Worm (Caenorhabditis elegans) whole organism, L3 larva: ENCODE results near the gene clec-257.

Source experiments
- R02D3.7 ChIP-seq: fragments of 150-350 bp; optimal IDR thresholded peaks from 2 replicates; lab custom pipeline; 2014; ENCODE audit warnings: missing biosample characterization, missing genetic modification characterization
- ama-1 ChIP-seq: fragments of 150-350 bp; optimal IDR thresholded peaks from 2 replicates; lab custom pipeline; 2018
- ceh-16 ChIP-seq: sonication (generic microtip); optimal IDR thresholded peaks from 2 replicates; lab custom pipeline; 2017; ENCODE audit warnings: missing biosample characterization, missing genetic modification characterization
- ceh-28 ChIP-seq: fragments of 150-350 bp; optimal IDR thresholded peaks from 2 replicates; lab custom pipeline; 2014; ENCODE audit warnings: missing biosample characterization, missing genetic modification reagents, missing genetic modification characterization
- daf-12 ChIP-seq: fragments of 150-350 bp; optimal IDR thresholded peaks from 2 replicates; lab custom pipeline; 2014; ENCODE audit warnings: missing biosample characterization, missing genetic modification reagents, missing genetic modification characterization
- egl-27 ChIP-seq: sonication (generic microtip); optimal IDR thresholded peaks from 4 replicates; lab custom pipeline; 2017; ENCODE audit warnings: missing biosample characterization, missing genetic modification reagents, missing genetic modification characterization
- egl-5 ChIP-seq: fragments of 150-350 bp; optimal IDR thresholded peaks from 2 replicates; lab custom pipeline; 2017; ENCODE audit warnings: missing biosample characterization, missing genetic modification reagents, missing genetic modification characterization, inconsistent platforms
- elt-3 ChIP-seq, 3 experiments: fragments of 150-350 bp in 1 of 3; sonication (generic microtip) in 2 of 3; optimal IDR thresholded peaks; 2 replicates in 2 of 3; 4 replicates in 1 of 3; lab custom pipeline; 2014 to 2017; ENCODE audit warnings: missing biosample characterization in 3 of 3, missing genetic modification characterization in 3 of 3
- eor-1 ChIP-seq, 2 experiments: fragments of 150-350 bp; optimal IDR thresholded peaks; 2 replicates each; lab custom pipeline; 2014 to 2018; ENCODE audit warnings: missing biosample characterization in 2 of 2, missing genetic modification characterization in 2 of 2
- fkh-10 ChIP-seq: sonication (generic microtip); optimal IDR thresholded peaks from 2 replicates; lab custom pipeline; 2017; ENCODE audit warnings: missing biosample characterization, missing genetic modification reagents, missing genetic modification characterization
- fos-1 ChIP-seq: fragments of 150-350 bp; optimal IDR thresholded peaks from 2 replicates; lab custom pipeline; 2014; ENCODE audit warnings: missing biosample characterization, missing genetic modification characterization
- hmg-11 ChIP-seq: sonication (generic microtip); optimal IDR thresholded peaks from 2 replicates; lab custom pipeline; 2016; ENCODE audit warnings: missing genetic modification characterization, missing compliant biosample characterization
- jun-1 ChIP-seq: fragments of 150-350 bp; optimal IDR thresholded peaks from 2 replicates; lab custom pipeline; 2014; ENCODE audit warnings: missing biosample characterization, missing genetic modification reagents, missing genetic modification characterization
- lin-39 ChIP-seq: fragments of 150-350 bp; optimal IDR thresholded peaks from 2 replicates; lab custom pipeline; 2018; ENCODE audit warnings: missing biosample characterization, missing genetic modification reagents, missing genetic modification characterization
- lsy-12 ChIP-seq: sonication (generic microtip); optimal IDR thresholded peaks from 2 replicates; lab custom pipeline; 2016; ENCODE audit warnings: mild to moderate bottlenecking, missing genetic modification characterization, missing compliant biosample characterization
- mdl-1 ChIP-seq: fragments of 150-350 bp; optimal IDR thresholded peaks from 2 replicates; lab custom pipeline; 2014; ENCODE audit warnings: missing biosample characterization, missing genetic modification characterization
- mml-1 ChIP-seq: fragments of 150-350 bp; sonication (generic microtip); optimal IDR thresholded peaks from 3 replicates; lab custom pipeline; 2014; ENCODE audit warnings: missing biosample characterization, missing genetic modification characterization
- nfya-1 ChIP-seq: sonication (generic microtip); optimal IDR thresholded peaks from 2 replicates; lab custom pipeline; 2017; ENCODE audit warnings: missing genetic modification characterization, mild to moderate bottlenecking, missing compliant biosample characterization, antibody characterized with exemption, moderate library complexity; ENCODE audit not compliant: insufficient read depth
- nhr-11 ChIP-seq: fragments of 150-350 bp; optimal IDR thresholded peaks from 2 replicates; lab custom pipeline; 2014; ENCODE audit warnings: missing biosample characterization, missing genetic modification characterization
- nhr-23 ChIP-seq: fragments of 150-350 bp; optimal IDR thresholded peaks from 2 replicates; lab custom pipeline; 2014; ENCODE audit warnings: missing biosample characterization, missing genetic modification reagents, missing genetic modification characterization
- nhr-237 ChIP-seq: fragments of 150-350 bp; optimal IDR thresholded peaks from 2 replicates; lab custom pipeline; 2014; ENCODE audit warnings: missing biosample characterization, missing genetic modification characterization
- nhr-43 ChIP-seq: sonication (generic microtip); optimal IDR thresholded peaks from 2 replicates; lab custom pipeline; 2016; ENCODE audit warnings: mild to moderate bottlenecking, missing genetic modification characterization, missing compliant biosample characterization; ENCODE audit not compliant: poor library complexity, severe bottlenecking
- nhr-67 ChIP-seq: fragments of 150-350 bp; optimal IDR thresholded peaks from 2 replicates; lab custom pipeline; 2014; ENCODE audit warnings: missing biosample characterization, missing genetic modification characterization
- nhr-76 ChIP-seq: fragments of 150-350 bp; sonication (generic microtip); optimal IDR thresholded peaks from 5 replicates; lab custom pipeline; 2014; ENCODE audit warnings: missing biosample characterization, missing genetic modification characterization
- nhr-77 ChIP-seq: fragments of 150-350 bp; optimal IDR thresholded peaks from 2 replicates; lab custom pipeline; 2014; ENCODE audit warnings: missing biosample characterization, missing genetic modification characterization
- pha-4 ChIP-seq: fragments of 150-350 bp; optimal IDR thresholded peaks from 2 replicates; lab custom pipeline; 2014; ENCODE audit warnings: missing biosample characterization, missing genetic modification reagents, missing genetic modification characterization
- pqm-1 ChIP-seq: fragments of 150-350 bp; optimal IDR thresholded peaks from 2 replicates; lab custom pipeline; 2017; ENCODE audit warnings: missing biosample characterization, missing genetic modification characterization, inconsistent platforms
- unc-62 ChIP-seq: fragments of 150-350 bp; sonication (generic microtip); optimal IDR thresholded peaks from 4 replicates; lab custom pipeline; 2014; ENCODE audit warnings: missing biosample characterization, missing genetic modification reagents, missing genetic modification characterization
- zag-1 ChIP-seq: fragments of 150-350 bp; optimal IDR thresholded peaks from 2 replicates; lab custom pipeline; 2014; ENCODE audit warnings: missing biosample characterization, missing genetic modification characterization
- ztf-4 ChIP-seq: fragments of 150-350 bp; optimal IDR thresholded peaks from 2 replicates; lab custom pipeline; 2014; ENCODE audit warnings: missing biosample characterization, missing genetic modification characterization

Gene clec-257

ce11 chrV:18724076-18724475 is 48.8 kb upstream of the clec-257 start:
- TF ChIP-seq jun-1 (tag; lab: Kevin White, UChicago) (no peak), nhr-76 (tag; lab: Kevin White, UChicago) (no peak), nhr-237 (tag; lab: Kevin White, UChicago) (no peak), egl-27 (tag; lab: Kevin White, UChicago) (no peak), ama-1 (lab: Kevin White, UChicago) (no peak), unc-62 (GFP tag; lab: Kevin White, UChicago) (no peak), nfya-1 (tag; lab: Kevin White, UChicago) (no peak), nhr-43 (tag; lab: Kevin White, UChicago) (no peak), egl-5 (no peak), eor-1 (tag; optimal IDR thresholded peaks at IDR 0.05; lab: Kevin White, UChicago) (no peak), elt-3 (tag; optimal IDR thresholded peaks at IDR 0.05; lab: Kevin White, UChicago) (no peak), mml-1 (tag; lab: Kevin White, UChicago) (no peak), nhr-23 (tag; lab: Kevin White, UChicago) (no peak), ceh-16 (tag; lab: Kevin White, UChicago) (no peak), pqm-1 (tag; lab: Kevin White, UChicago) (no peak)

ce11 chrV:18725858-18726257 is 47.0 kb upstream of the clec-257 start:
- TF ChIP-seq pqm-1 (tag; lab: Kevin White, UChicago) (no peak), ceh-28 (tag; lab: Kevin White, UChicago) (no peak), pha-4 (tag; lab: Kevin White, UChicago) (no peak), nfya-1 (tag; lab: Kevin White, UChicago) (no peak), jun-1 (tag; lab: Kevin White, UChicago) (no peak), egl-27 (tag; lab: Kevin White, UChicago) (no peak)

DNA sequence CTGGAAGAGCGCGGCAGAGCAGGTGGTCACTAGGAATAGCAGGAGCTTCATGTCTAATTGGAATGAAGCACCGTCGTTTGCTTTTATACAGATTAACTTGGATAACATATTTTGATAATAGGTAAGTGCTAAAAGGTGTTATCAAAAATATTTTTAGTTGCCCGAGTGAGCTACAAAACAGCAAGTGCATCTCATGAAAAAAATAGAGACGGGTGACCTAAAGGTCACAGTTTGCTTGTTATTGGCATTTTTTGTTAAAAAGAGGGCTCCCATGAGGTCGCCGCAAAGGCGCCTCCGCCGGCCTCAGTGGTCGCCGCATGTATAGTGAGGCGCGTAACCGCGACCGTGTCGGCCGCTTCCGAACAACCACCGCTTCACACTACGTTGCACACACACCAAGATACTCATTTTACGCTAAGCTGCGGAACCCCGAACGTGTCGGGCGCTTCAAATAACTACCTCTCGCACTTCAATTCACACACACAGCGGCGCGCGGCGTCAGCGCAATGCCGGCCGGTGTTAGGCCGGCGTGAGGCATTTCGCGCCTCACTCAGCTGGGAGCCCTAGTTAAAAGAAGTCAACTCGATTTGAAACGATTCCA is 43.4 kb upstream of the clec-257 start, which contains the start of gene asp-19:
TSS of gene asp-19 (minus strand) at position 51 of the 601 bp plus-strand sequence.
- TF ChIP-seq mdl-1 (tag; lab: Kevin White, UChicago) (no peak), fkh-10 (no peak), R02D3.7 (no peak), ceh-28 (tag; lab: Kevin White, UChicago) (no peak), pha-4 (tag; lab: Kevin White, UChicago) (no peak), zag-1 (tag; lab: Kevin White, UChicago) (no peak), fos-1 (no peak), eor-1 (tag; optimal IDR thresholded peaks at IDR 0.05; lab: Kevin White, UChicago) (no peak), nhr-11 (tag; lab: Kevin White, UChicago) (no peak), lsy-12 (tag; lab: Kevin White, UChicago) (no peak), mml-1 (tag; lab: Kevin White, UChicago) (no peak), lin-39 (no peak), ztf-4 (tag; lab: Kevin White, UChicago) (no peak), unc-62 (GFP tag; lab: Kevin White, UChicago) (no peak), nhr-77 (no peak), nhr-43 (tag; lab: Kevin White, UChicago) (no peak), jun-1 (tag; lab: Kevin White, UChicago) (no peak)

DNA sequence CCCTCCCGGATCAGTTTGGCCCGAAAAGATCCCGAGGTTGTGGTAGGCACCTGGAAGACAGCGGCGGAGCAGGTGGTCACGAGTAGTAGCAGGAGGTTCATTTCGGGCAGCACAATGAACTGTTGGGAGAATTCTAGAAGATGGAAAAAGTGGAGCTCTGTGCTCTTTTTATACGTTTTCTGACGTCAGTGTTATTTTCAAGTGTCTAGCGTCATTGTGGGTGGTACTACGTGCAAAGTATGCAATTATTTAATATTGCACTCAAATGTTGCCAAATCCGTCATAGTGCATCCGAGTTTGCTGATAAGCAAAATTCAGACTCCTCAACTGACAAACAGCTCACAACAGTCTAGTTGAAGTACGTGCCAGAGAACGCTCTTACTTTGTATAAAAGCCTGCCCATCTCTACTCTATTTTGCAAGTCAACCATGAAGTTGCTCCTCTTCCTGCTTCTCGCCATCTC is 41.3 kb upstream of the clec-257 start, which contains the start of the genes asp-18 and scl-19:
TSS of gene asp-18 (minus strand) at position 101 of the 463 bp plus-strand sequence.
TSS of gene scl-19 (plus strand) at position 413 of the 463 bp plus-strand sequence.
- no peak for TF ChIP-seq nhr-237 (tag; lab: Kevin White, UChicago)
- no peak for TF ChIP-seq mdl-1 (tag; lab: Kevin White, UChicago)
- no peak for TF ChIP-seq nhr-43 (tag; lab: Kevin White, UChicago)
- TF ChIP-seq ceh-16 (tag; lab: Kevin White, UChicago) = no peak
- TF ChIP-seq hmg-11 = no peak
- no peak for TF ChIP-seq pqm-1 (tag; lab: Kevin White, UChicago)
- TF ChIP-seq fkh-10 = no peak
- no peak for TF ChIP-seq zag-1 (tag; lab: Kevin White, UChicago)
- TF ChIP-seq nhr-67 (tag; lab: Kevin White, UChicago) = no peak
- no peak for TF ChIP-seq egl-5
- no peak for TF ChIP-seq nhr-76 (tag; lab: Kevin White, UChicago)
- TF ChIP-seq nfya-1 (tag; lab: Kevin White, UChicago) = no peak
- TF ChIP-seq ztf-4 (tag; lab: Kevin White, UChicago) = no peak
- TF ChIP-seq daf-12 (tag; lab: Kevin White, UChicago) = no peak
- TF ChIP-seq fos-1 = no peak
